Worm (Caenorhabditis elegans): Measurements from ENCODE around the gene Y51H4A.938.

DNA sequence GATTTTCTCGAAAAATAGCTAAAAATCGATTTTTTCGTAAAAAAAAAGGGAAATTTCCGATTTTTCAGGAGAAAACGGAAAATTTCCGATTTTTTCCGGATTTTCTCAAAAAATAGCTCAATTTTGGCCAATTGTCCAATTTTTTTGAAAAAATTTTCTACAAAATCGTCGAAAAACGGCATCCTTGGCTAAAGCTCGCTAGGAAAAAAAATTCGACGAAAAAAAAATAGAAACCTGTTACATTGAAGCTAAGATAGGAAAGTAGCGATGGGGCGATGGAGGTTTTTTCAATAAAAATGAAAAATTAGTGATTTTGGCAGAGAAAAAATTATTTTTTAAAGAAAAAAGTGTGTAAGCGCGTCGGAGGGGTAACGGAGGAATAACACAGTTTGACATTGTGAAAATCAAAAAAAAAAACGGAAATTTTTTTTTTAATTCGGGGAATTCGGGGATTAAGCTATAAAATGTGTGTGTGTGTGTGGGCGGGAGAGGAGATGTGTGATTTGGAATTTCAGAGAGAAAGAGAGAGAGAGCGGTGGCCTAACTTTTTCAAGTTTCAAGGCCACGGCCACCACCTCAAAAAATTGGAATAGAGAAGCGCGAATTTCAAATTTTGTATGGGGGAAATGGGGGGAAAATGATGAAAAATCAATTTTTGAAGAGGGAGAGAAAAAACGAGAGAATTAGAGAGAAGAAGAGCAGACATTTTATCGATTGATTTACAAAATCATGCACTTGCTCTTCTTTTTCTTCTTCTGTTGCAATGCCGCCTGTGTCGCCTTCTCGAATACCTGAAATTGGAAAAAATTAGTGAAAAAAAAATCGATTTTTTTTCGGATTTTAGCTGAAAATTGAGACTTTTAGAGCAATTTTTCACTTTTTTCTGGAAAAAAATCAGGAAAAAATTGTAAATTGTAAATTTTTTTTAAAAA, 2.6 kb downstream of the Y51H4A.938 start:
- TF ChIP-seq W03F9.2 (tag; optimal IDR thresholded peaks at IDR 0.05) (no peak), dao-5 (tag; optimal IDR thresholded peaks at IDR 0.05) (no peak)
